Fruit fly (Drosophila melanogaster): ENCODE data around the gene Uch.

dm6 chr2L:2171366-2172078, 42.5 kb downstream of the Uch start:
- TF ChIP-seq insv (optimal IDR thresholded peaks at IDR 0.05) = no peak
- no peak for TF ChIP-seq h (optimal IDR thresholded peaks at IDR 0.05)
- TF ChIP-seq psq (optimal IDR thresholded peaks at IDR 0.05) = no peak
- TF ChIP-seq Myc (optimal IDR thresholded peaks at IDR 0.05) = no peak
